Worm (Caenorhabditis elegans) whole organism, L4/young adult: ENCODE results near the gene T25F10.3.

Experiments used
- W03F9.2 ChIP-seq: fragments of 150-350 bp; optimal IDR thresholded peaks from 2 replicates; lab custom pipeline; 2014; ENCODE audit warnings: missing biosample characterization, missing genetic modification characterization
- dao-5 ChIP-seq: sonication (generic microtip); optimal IDR thresholded peaks from 2 replicates; lab custom pipeline; 2016; ENCODE audit warnings: missing genotype, missing genetic modification characterization, moderate library complexity, missing compliant biosample characterization
- him-1 ChIP-seq: sonication (generic microtip); optimal IDR thresholded peaks from 2 replicates; lab custom pipeline; 2016; ENCODE audit warnings: missing genotype, missing genetic modification reagents, missing genetic modification characterization, missing compliant biosample characterization

- TF ChIP-seq dao-5 (tag; lab: Kevin White, UChicago) (no peak), W03F9.2 (tag; lab: Kevin White, UChicago) (no peak), him-1 (tag; lab: Kevin White, UChicago) (no peak)
These were observed 39.5 kb upstream of the T25F10.3 start for ce11 chrV:6705367-6705766.
